Fruit fly (Drosophila melanogaster): ENCODE measurements around the gene CG7457.

- no peak for TF ChIP-seq lola (GFP tag; optimal IDR thresholded peaks at IDR 0.05)
- no peak for TF ChIP-seq Abd-B (GFP tag; optimal IDR thresholded peaks at IDR 0.05)
- TF ChIP-seq psq (GFP tag; optimal IDR thresholded peaks at IDR 0.05): no peak
- no peak for TF ChIP-seq ey (GFP tag; optimal IDR thresholded peaks at IDR 0.05)
- TF ChIP-seq Mio (GFP tag; optimal IDR thresholded peaks at IDR 0.05): no peak
- TF ChIP-seq h (GFP tag; optimal IDR thresholded peaks at IDR 0.05): no peak
- no peak for TF ChIP-seq pan (optimal IDR thresholded peaks at IDR 0.05)
- no peak for TF ChIP-seq dmrt93B (GFP tag; optimal IDR thresholded peaks at IDR 0.05)
- TF ChIP-seq dl (GFP tag; optimal IDR thresholded peaks at IDR 0.05; ENCODE audit: insufficient read depth in 1 of 2, partially characterized antibody in 2 of 2): no peak
These were observed 47.3 kb upstream of the CG7457 start for dm6 chr3L:7773529-7773928.
